Fruit fly (Drosophila melanogaster) whole organism, pupa: ENCODE data around the gene Flad1.

Experiments
- CG10348 ChIP-seq: fragments of 200-800 bp; sonication (Bioruptor generic); IDR thresholded peaks from 2 replicates; pipeline ENCODE4 v1.3.6; 2022; ENCODE audit warnings: missing biosample characterization, missing genetic modification characterization
- CG12605 ChIP-seq: fragments of 200-800 bp; sonication (Bioruptor generic); IDR thresholded peaks from 2 replicates; pipeline ENCODE4 v1.3.6; 2022; ENCODE audit warnings: missing biosample characterization, missing genetic modification characterization
- CG13204 ChIP-seq: fragments of 200-800 bp; sonication (Bioruptor generic); optimal IDR thresholded peaks from 2 replicates; lab custom pipeline; 2018; ENCODE audit warnings: missing biosample characterization, mild to moderate bottlenecking, missing genetic modification characterization, moderate library complexity
- CG14655 ChIP-seq: fragments of 200-800 bp; sonication (Bioruptor generic); optimal IDR thresholded peaks from 3 replicates; lab custom pipeline; 2017; ENCODE audit warnings: mild to moderate bottlenecking, missing biosample characterization, missing genetic modification reagents, missing genetic modification characterization
- CG15710 ChIP-seq: fragments of 200-800 bp; sonication (Bioruptor generic); optimal IDR thresholded peaks from 2 replicates; lab custom pipeline; 2018; ENCODE audit warnings: missing biosample characterization, mild to moderate bottlenecking, missing genetic modification characterization, moderate library complexity
- CG17806 ChIP-seq: fragments of 200-800 bp; sonication (Bioruptor generic); optimal IDR thresholded peaks from 2 replicates; lab custom pipeline; 2018; ENCODE audit warnings: missing biosample characterization, mild to moderate bottlenecking, missing genetic modification characterization, moderate library complexity
- CG32121 ChIP-seq: fragments of 200-800 bp; sonication (Bioruptor generic); IDR thresholded peaks from 2 replicates; pipeline ENCODE4 v1.3.6; 2022; ENCODE audit warnings: missing biosample characterization, missing genetic modification characterization
- CG34367 ChIP-seq: fragments of 200-800 bp; sonication (Bioruptor generic); optimal IDR thresholded peaks from 2 replicates; lab custom pipeline; 2018; ENCODE audit warnings: missing biosample characterization, mild to moderate bottlenecking, missing genetic modification characterization
- CG4496 ChIP-seq: fragments of 200-800 bp; sonication (Bioruptor generic); IDR thresholded peaks from 3 replicates; pipeline ENCODE4 v1.3.6; 2022; ENCODE audit warnings: missing biosample characterization, missing genetic modification characterization
- CG8159 ChIP-seq: fragments of 200-800 bp; sonication (Bioruptor generic); optimal IDR thresholded peaks from 3 replicates; lab custom pipeline; 2018; ENCODE audit warnings: missing biosample characterization, mild to moderate bottlenecking, missing genetic modification characterization, moderate library complexity
- CG8301 ChIP-seq: fragments of 200-800 bp; sonication (Bioruptor generic); optimal IDR thresholded peaks from 2 replicates; lab custom pipeline; 2018; ENCODE audit warnings: missing biosample characterization, mild to moderate bottlenecking, missing genetic modification characterization
- CG9948 ChIP-seq: fragments of 200-800 bp; sonication (Bioruptor generic); optimal IDR thresholded peaks from 2 replicates; lab custom pipeline; 2018; ENCODE audit warnings: missing biosample characterization, mild to moderate bottlenecking, missing genetic modification characterization, moderate library complexity
- D1 ChIP-seq: fragments of 200-800 bp; sonication (Bioruptor generic); optimal IDR thresholded peaks from 2 replicates; lab custom pipeline; 2018; ENCODE audit warnings: missing biosample characterization, mild to moderate bottlenecking, missing genetic modification characterization, moderate library complexity
- EcR ChIP-seq: fragments of 200-800 bp; sonication (Bioruptor generic); optimal IDR thresholded peaks from 3 replicates; lab custom pipeline; 2019; ENCODE audit warnings: missing biosample characterization, missing genetic modification characterization, mild to moderate bottlenecking, moderate library complexity, missing genetic modification reagents
- Ets98B ChIP-seq: fragments of 200-800 bp; sonication (Bioruptor generic); IDR thresholded peaks from 2 replicates; pipeline ENCODE4 v1.3.6; 2022; ENCODE audit warnings: missing biosample characterization, missing genetic modification characterization
- Pif1A ChIP-seq: fragments of 200-800 bp; sonication (Bioruptor generic); optimal IDR thresholded peaks from 3 replicates; lab custom pipeline; 2016; ENCODE audit warnings: missing biosample characterization, missing genetic modification characterization
- Pif1B ChIP-seq: fragments of 200-800 bp; sonication (Bioruptor generic); optimal IDR thresholded peaks from 3 replicates; lab custom pipeline; 2016; ENCODE audit warnings: missing biosample characterization, missing genetic modification characterization
- Snoo ChIP-seq: fragments of 200-800 bp; sonication (Bioruptor generic); optimal IDR thresholded peaks from 3 replicates; lab custom pipeline; 2017; ENCODE audit warnings: missing biosample characterization, mild to moderate bottlenecking, missing genetic modification characterization, inconsistent platforms
- fd96Ca ChIP-seq: fragments of 200-800 bp; sonication (Bioruptor generic); IDR thresholded peaks from 3 replicates; pipeline ENCODE4 v1.3.6; 2022; ENCODE audit warnings: missing biosample characterization, missing genetic modification characterization
- gl ChIP-seq: fragments of 200-800 bp; sonication (Bioruptor generic); optimal IDR thresholded peaks from 2 replicates; lab custom pipeline; 2018; ENCODE audit warnings: missing biosample characterization, mild to moderate bottlenecking, missing genetic modification characterization
- rn ChIP-seq: fragments of 200-800 bp; sonication (Bioruptor generic); IDR thresholded peaks from 2 replicates; pipeline ENCODE4 v1.3.6; 2022; ENCODE audit warnings: missing biosample characterization, missing genetic modification characterization

Flad1 gene

dm6 chrX:12890166-12890825, 13.0 kb downstream of the Flad1 start:
- TF ChIP-seq CG9948 (tag; lab: Kevin White, UChicago) (peak; percentile 21), Ets98B (no peak), EcR (GFP tag; lab: Kevin White, UChicago) (no peak), CG4496 (GFP tag; lab: Robert Waterston, UW) (no peak), Pif1A (GFP tag; lab: Kevin White, UChicago) (peak; percentile 48), CG8301 (tag; lab: Kevin White, UChicago) (peak; percentile 38), Pif1B (GFP tag; lab: Kevin White, UChicago) (peak; percentile 43), CG12605 (no peak; the same call in 1 of the 2 replicates), CG8159 (tag; lab: Kevin White, UChicago) (peak; percentile 56), CG32121 (no peak), D1 (tag; lab: Kevin White, UChicago) (no peak), CG15710 (tag; lab: Kevin White, UChicago) (peak; percentile 34), CG34367 (tag; lab: Kevin White, UChicago) (peak; percentile 41), CG14655 (GFP tag; lab: Kevin White, UChicago) (peak; percentile 38), CG13204 (GFP tag; lab: Kevin White, UChicago) (peak; percentile 77), CG10348 (GFP tag; lab: Robert Waterston, UW) (no peak), gl (peak; percentile 62), fd96Ca (GFP tag; lab: Robert Waterston, UW) (no peak), Snoo (peak; percentile 36), CG17806 (tag; lab: Kevin White, UChicago) (peak; percentile 44), rn (GFP tag; lab: Robert Waterston, UW) (no peak)

DNA sequence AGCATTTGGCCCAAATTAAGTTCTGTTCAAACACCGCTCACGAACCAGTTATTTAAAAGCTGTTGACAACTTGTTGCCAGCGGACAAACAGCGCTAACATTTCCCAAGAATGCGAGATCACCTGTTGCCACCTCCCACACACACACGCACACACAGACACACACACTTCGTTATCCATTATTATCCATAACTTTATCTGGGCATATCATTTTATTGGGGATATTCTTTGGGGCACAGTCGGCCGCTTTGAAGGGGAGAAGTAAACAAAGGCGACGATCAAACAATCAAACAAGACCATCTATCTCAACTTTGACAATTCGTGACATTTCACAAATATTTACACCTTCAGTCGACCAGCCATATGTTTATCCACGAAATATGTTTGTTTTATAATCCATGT, 14.2 kb downstream of the Flad1 start:
- no peak for TF ChIP-seq CG8301 (tag; lab: Kevin White, UChicago)
- TF ChIP-seq Pif1A (GFP tag; lab: Kevin White, UChicago) = no peak
- no peak for TF ChIP-seq CG34367 (tag; lab: Kevin White, UChicago)
- no peak for TF ChIP-seq D1 (tag; lab: Kevin White, UChicago)
- no peak for TF ChIP-seq CG32121
- TF ChIP-seq CG9948 (tag; lab: Kevin White, UChicago) = no peak

dm6 chrX:12887549-12887948, 15.8 kb downstream of the Flad1 start:
- TF ChIP-seq CG4496 (GFP tag; lab: Robert Waterston, UW) (peak; percentile 52; the same call in 1 of the 3 replicates), CG17806 (tag; lab: Kevin White, UChicago) (peak; percentile 17), CG8159 (tag; lab: Kevin White, UChicago) (peak; percentile 6), Snoo (no peak), CG9948 (tag; lab: Kevin White, UChicago) (no peak)

dm6 chrX:12886543-12886942, 16.8 kb downstream of the Flad1 start:
- no peak for TF ChIP-seq CG32121
- TF ChIP-seq fd96Ca (GFP tag; lab: Robert Waterston, UW) = no peak
- TF ChIP-seq CG10348 (GFP tag; lab: Robert Waterston, UW) = no peak
- no peak for TF ChIP-seq CG17806 (tag; lab: Kevin White, UChicago)
- no peak for TF ChIP-seq CG8159 (tag; lab: Kevin White, UChicago)
- TF ChIP-seq CG12605 = no peak
- TF ChIP-seq D1 (tag; lab: Kevin White, UChicago) = no peak
- no peak for TF ChIP-seq CG14655 (GFP tag; lab: Kevin White, UChicago)
- no peak for TF ChIP-seq CG8301 (tag; lab: Kevin White, UChicago)
- no peak for TF ChIP-seq CG34367 (tag; lab: Kevin White, UChicago)
- TF ChIP-seq rn (GFP tag; lab: Robert Waterston, UW) = no peak
- TF ChIP-seq Snoo = no peak
- no peak for TF ChIP-seq EcR (GFP tag; lab: Kevin White, UChicago)
- no peak for TF ChIP-seq CG9948 (tag; lab: Kevin White, UChicago)
- TF ChIP-seq Ets98B = no peak
- TF ChIP-seq CG4496 (GFP tag; lab: Robert Waterston, UW) = no peak

DNA sequence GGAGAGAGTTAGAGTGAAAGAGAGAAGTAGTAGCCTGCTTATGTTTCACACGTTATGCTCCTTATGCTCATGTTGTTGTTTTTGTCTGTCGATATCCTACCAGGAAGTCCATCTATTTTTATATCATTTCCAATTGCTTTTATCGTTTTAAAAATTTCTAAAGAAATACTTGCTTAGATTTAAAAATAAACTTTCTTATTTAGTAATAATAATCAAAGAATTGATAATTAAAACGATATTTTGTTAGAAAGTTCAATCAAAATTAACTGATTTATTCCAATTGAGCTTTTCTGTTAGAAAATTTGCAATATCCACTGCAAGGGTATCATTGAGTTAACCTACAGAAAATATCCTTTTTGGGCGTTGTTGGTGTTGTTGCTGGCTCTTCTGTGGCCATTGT, 33.5 kb downstream of the Flad1 start:
- no peak for TF ChIP-seq CG12605
- TF ChIP-seq CG17806 (tag; lab: Kevin White, UChicago) = no peak
- peak; percentile 42 for TF ChIP-seq CG8159 (tag; lab: Kevin White, UChicago)
- TF ChIP-seq EcR (GFP tag; lab: Kevin White, UChicago) = no peak
- TF ChIP-seq CG13204 (GFP tag; lab: Kevin White, UChicago) = no peak
- TF ChIP-seq fd96Ca (GFP tag; lab: Robert Waterston, UW) = no peak
- no peak for TF ChIP-seq Pif1A (GFP tag; lab: Kevin White, UChicago)
- no peak for TF ChIP-seq CG32121
- peak; percentile 7 for TF ChIP-seq CG9948 (tag; lab: Kevin White, UChicago)
- no peak for TF ChIP-seq rn (GFP tag; lab: Robert Waterston, UW)
- TF ChIP-seq CG15710 (tag; lab: Kevin White, UChicago) = peak; percentile 36
- TF ChIP-seq gl = no peak
- TF ChIP-seq CG8301 (tag; lab: Kevin White, UChicago) = no peak
- TF ChIP-seq CG14655 (GFP tag; lab: Kevin White, UChicago) = peak; percentile 8
- TF ChIP-seq Snoo = no peak
- no peak for TF ChIP-seq CG4496 (GFP tag; lab: Robert Waterston, UW)

- no peak for TF ChIP-seq Snoo
- TF ChIP-seq CG15710 (tag; lab: Kevin White, UChicago) = no peak
- TF ChIP-seq gl = no peak
- no peak for TF ChIP-seq CG12605
- TF ChIP-seq CG4496 (GFP tag; lab: Robert Waterston, UW) = no peak
- TF ChIP-seq rn (GFP tag; lab: Robert Waterston, UW) = no peak
- TF ChIP-seq, all 21 proteins: peak for 0
Observed at dm6 chrX:12868605-12869004, 34.7 kb downstream of the Flad1 start.
